Fruit fly (Drosophila melanogaster) ovary, adult (tissue): Measurements from ENCODE around the gene CG5199.

ENCODE experiments used
- CG17801 ChIP-seq: fragments of 200-800 bp; optimal IDR thresholded peaks from 2 replicates; lab custom pipeline; 2019; ENCODE audit warnings: missing biosample characterization, mild to moderate bottlenecking, missing genetic modification characterization, moderate library complexity; ENCODE audit not compliant: partially characterized antibody

Gene CG5199

dm6 chr3L:20471499-20472313 lies 19.0 kb upstream of the CG5199 start:
- TF ChIP-seq CG17801 (GFP tag; lab: Kevin White, UChicago), result no peak

dm6 chr3L:20470991-20471498 lies 18.4 kb upstream of the CG5199 start:
- peak; percentile 2 for TF ChIP-seq CG17801 (GFP tag; lab: Kevin White, UChicago)

dm6 chr3L:20467433-20467832 lies 14.8 kb upstream of the CG5199 start:
- TF ChIP-seq CG17801 (GFP tag; lab: Kevin White, UChicago), result no peak

- no peak for TF ChIP-seq CG17801 (GFP tag; lab: Kevin White, UChicago)
Observed at dm6 chr3L:20466599-20466998, 13.9 kb upstream of the CG5199 start, which contains the start of gene Tdh. TSS of gene Tdh (plus strand) at chr3L:20466944.

- no peak for TF ChIP-seq CG17801 (GFP tag; lab: Kevin White, UChicago)
Observed at dm6 chr3L:20465941-20466340, 13.3 kb upstream of the CG5199 start, which contains the start of gene CG42764. TSS of gene CG42764 (minus strand) at chr3L:20466041.

- TF ChIP-seq CG17801 (GFP tag; lab: Kevin White, UChicago), result no peak
Observed at dm6 chr3L:20464677-20465076, 12.0 kb upstream of the CG5199 start, which contains the start of gene atk. TSS of gene atk (minus strand) at chr3L:20464862.

- TF ChIP-seq CG17801 (GFP tag; lab: Kevin White, UChicago), result no peak
Observed at dm6 chr3L:20462391-20462790, 9.7 kb upstream of the CG5199 start.

- no peak for TF ChIP-seq CG17801 (GFP tag; lab: Kevin White, UChicago)
Observed at dm6 chr3L:20460383-20460782, 7.7 kb upstream of the CG5199 start, which contains the start of gene mag. TSS of gene mag (plus strand) at chr3L:20460683.

dm6 chr3L:20448773-20449172 lies 3.9 kb downstream of the CG5199 start:
- no peak for TF ChIP-seq CG17801 (GFP tag; lab: Kevin White, UChicago)

- no peak for TF ChIP-seq CG17801 (GFP tag; lab: Kevin White, UChicago)
Observed at dm6 chr3L:20447957-20448356, 4.7 kb downstream of the CG5199 start.

- TF ChIP-seq CG17801 (GFP tag; lab: Kevin White, UChicago), result no peak
Observed at dm6 chr3L:20447337-20447736, 5.3 kb downstream of the CG5199 start.

dm6 chr3L:20446030-20446429 lies 6.6 kb downstream of the CG5199 start:
- TF ChIP-seq CG17801 (GFP tag; lab: Kevin White, UChicago), result no peak

dm6 chr3L:20444815-20445519 lies 7.7 kb downstream of the CG5199 start:
- TF ChIP-seq CG17801 (GFP tag; lab: Kevin White, UChicago), result peak; percentile 69

- no peak for TF ChIP-seq CG17801 (GFP tag; lab: Kevin White, UChicago)
Observed at dm6 chr3L:20442674-20443313, 9.9 kb downstream of the CG5199 start.
